Worm (Caenorhabditis elegans) whole organism, late embryonic: ENCODE measurements around the gene R05G9.5.

ENCODE experiments used
- C08G9.2 ChIP-seq: sonication (generic microtip); optimal IDR thresholded peaks from 2 replicates; lab custom pipeline; 2016; ENCODE audit warnings: mild to moderate bottlenecking, missing genetic modification characterization, moderate library complexity, missing compliant biosample characterization
- F13H6.1 ChIP-seq: sonication (generic microtip); optimal IDR thresholded peaks from 2 replicates; lab custom pipeline; 2016; ENCODE audit warnings: missing genetic modification characterization, missing compliant biosample characterization
- K02D7.2 ChIP-seq: sonication (generic microtip); optimal IDR thresholded peaks from 2 replicates; lab custom pipeline; 2017; ENCODE audit warnings: mild to moderate bottlenecking, missing genetic modification characterization, missing compliant biosample characterization
- ceh-14 ChIP-seq: sonication (generic microtip); optimal IDR thresholded peaks from 2 replicates; lab custom pipeline; 2016; ENCODE audit warnings: missing genotype, missing genetic modification characterization, missing compliant biosample characterization
- ceh-22 ChIP-seq: sonication (generic microtip); optimal IDR thresholded peaks from 2 replicates; lab custom pipeline; 2017; ENCODE audit warnings: missing biosample characterization, missing genetic modification characterization
- ceh-24 ChIP-seq: sonication (generic microtip); optimal IDR thresholded peaks from 2 replicates; lab custom pipeline; 2016; ENCODE audit warnings: mild to moderate bottlenecking, missing genetic modification characterization, missing compliant biosample characterization
- ceh-30 ChIP-seq: fragments of 150-350 bp; optimal IDR thresholded peaks from 2 replicates; lab custom pipeline; 2014; ENCODE audit warnings: missing biosample characterization, missing genetic modification characterization
- ceh-31 ChIP-seq: sonication (generic microtip); optimal IDR thresholded peaks from 2 replicates; lab custom pipeline; 2016; ENCODE audit warnings: missing genetic modification characterization, missing compliant biosample characterization
- ceh-48 ChIP-seq: sonication (generic microtip); optimal IDR thresholded peaks from 2 replicates; lab custom pipeline; 2016; ENCODE audit warnings: missing genetic modification characterization, inconsistent platforms, missing compliant biosample characterization
- dmd-4 ChIP-seq: sonication (generic microtip); optimal IDR thresholded peaks from 2 replicates; lab custom pipeline; 2016; ENCODE audit warnings: borderline replicate concordance, missing genetic modification characterization, missing compliant biosample characterization
- elt-2 ChIP-seq: sonication (generic microtip); optimal IDR thresholded peaks from 2 replicates; lab custom pipeline; 2016; ENCODE audit warnings: missing genetic modification reagents, missing genetic modification characterization, missing compliant biosample characterization
- elt-4 ChIP-seq: sonication (generic microtip); optimal IDR thresholded peaks from 2 replicates; lab custom pipeline; 2016; ENCODE audit warnings: missing genetic modification characterization, missing compliant biosample characterization
- ets-4 ChIP-seq: sonication (generic microtip); optimal IDR thresholded peaks from 2 replicates; lab custom pipeline; 2016; ENCODE audit warnings: missing genetic modification characterization, missing compliant biosample characterization
- eyg-1 ChIP-seq: sonication (generic microtip); optimal IDR thresholded peaks from 2 replicates; lab custom pipeline; 2016; ENCODE audit warnings: missing genotype, missing genetic modification characterization, missing compliant biosample characterization
- fkh-10 ChIP-seq: fragments of 150-350 bp; optimal IDR thresholded peaks from 2 replicates; lab custom pipeline; 2014; ENCODE audit warnings: missing biosample characterization, missing genetic modification reagents, missing genetic modification characterization
- hlh-30 ChIP-seq: sonication (generic microtip); optimal IDR thresholded peaks from 2 replicates; lab custom pipeline; 2017; ENCODE audit warnings: antibody characterized with exemption, missing genetic modification characterization, missing compliant biosample characterization; ENCODE audit not compliant: insufficient read depth
- hlh-8 ChIP-seq: sonication (generic microtip); optimal IDR thresholded peaks from 2 replicates; lab custom pipeline; 2016; ENCODE audit warnings: missing genotype, missing genetic modification characterization, missing compliant biosample characterization
- lim-6 ChIP-seq: sonication (generic microtip); optimal IDR thresholded peaks from 2 replicates; lab custom pipeline; 2016; ENCODE audit warnings: missing genetic modification characterization, missing compliant biosample characterization
- lin-11 ChIP-seq: fragments of 200-800 bp; sonication (Bioruptor generic); optimal IDR thresholded peaks from 2 replicates; lab custom pipeline; 2018; ENCODE audit warnings: mild to moderate bottlenecking, missing genetic modification characterization, missing compliant biosample characterization
- mec-3 ChIP-seq: sonication (generic microtip); optimal IDR thresholded peaks from 2 replicates; lab custom pipeline; 2016; ENCODE audit warnings: borderline replicate concordance, missing genetic modification characterization, missing compliant biosample characterization
- nfya-1 ChIP-seq: sonication (generic microtip); optimal IDR thresholded peaks from 2 replicates; lab custom pipeline; 2017; ENCODE audit warnings: missing genetic modification characterization, mild to moderate bottlenecking, missing compliant biosample characterization, antibody characterized with exemption, moderate library complexity
- nhr-232 ChIP-seq: sonication (generic microtip); optimal IDR thresholded peaks from 2 replicates; lab custom pipeline; 2016; ENCODE audit warnings: missing genetic modification characterization, missing compliant biosample characterization
- ref-2 ChIP-seq: sonication (generic microtip); optimal IDR thresholded peaks from 2 replicates; lab custom pipeline; 2016; ENCODE audit warnings: missing genetic modification characterization, missing compliant biosample characterization
- rnt-1 ChIP-seq: sonication (generic microtip); optimal IDR thresholded peaks from 2 replicates; lab custom pipeline; 2016; ENCODE audit warnings: missing genetic modification characterization, missing compliant biosample characterization
- unc-42 ChIP-seq: sonication (generic microtip); optimal IDR thresholded peaks from 2 replicates; lab custom pipeline; 2016; ENCODE audit warnings: missing genotype, missing genetic modification characterization, missing compliant biosample characterization
- zip-5 ChIP-seq: sonication (generic microtip); optimal IDR thresholded peaks from 2 replicates; lab custom pipeline; 2016; ENCODE audit warnings: missing genetic modification characterization, missing compliant biosample characterization

R05G9.5 gene

ce11 chrII:6454671-6455070 is 45.4 kb downstream of the R05G9.5 start, which contains the start of gene aptf-1:
TSS of gene aptf-1 (plus strand) at chrII:6454971.
- TF ChIP-seq ceh-30 (tag; lab: Kevin White, UChicago): no peak
- no peak for TF ChIP-seq nfya-1 (tag; lab: Kevin White, UChicago)
- no peak for TF ChIP-seq lin-11 (tag; lab: Kevin White, UChicago)
- no peak for TF ChIP-seq ceh-22 (tag; lab: Kevin White, UChicago)

ce11 chrII:6453341-6453806 is 46.7 kb downstream of the R05G9.5 start, which contains the start of gene atg-16.2:
TSS of gene atg-16.2 (minus strand) at chrII:6453391.
- TF ChIP-seq hlh-30 (tag; lab: Kevin White, UChicago): peak; percentile 60
- no peak for TF ChIP-seq dmd-4 (tag; lab: Kevin White, UChicago)
- no peak for TF ChIP-seq ref-2
- TF ChIP-seq nfya-1 (tag; lab: Kevin White, UChicago): peak; percentile 37
- no peak for TF ChIP-seq lim-6
- no peak for TF ChIP-seq ets-4 (tag; lab: Kevin White, UChicago)
- no peak for TF ChIP-seq elt-4
- peak; percentile 21 for TF ChIP-seq hlh-8
- peak; percentile 13 for TF ChIP-seq ceh-48 (tag; lab: Kevin White, UChicago)
- TF ChIP-seq unc-42: peak; percentile 90
- no peak for TF ChIP-seq zip-5 (tag; lab: Kevin White, UChicago)
- TF ChIP-seq mec-3 (tag; lab: Kevin White, UChicago): no peak
- no peak for TF ChIP-seq ceh-30 (tag; lab: Kevin White, UChicago)
- peak; percentile 62 for TF ChIP-seq ceh-31 (tag; lab: Kevin White, UChicago)
- TF ChIP-seq elt-2: no peak
- TF ChIP-seq ceh-14: peak; percentile 11
- no peak for TF ChIP-seq K02D7.2 (tag; lab: Kevin White, UChicago)
- no peak for TF ChIP-seq eyg-1 (tag; lab: Kevin White, UChicago)
- TF ChIP-seq nhr-232 (tag; lab: Kevin White, UChicago): no peak
- no peak for TF ChIP-seq ceh-22 (tag; lab: Kevin White, UChicago)
- no peak for TF ChIP-seq F13H6.1
- no peak for TF ChIP-seq rnt-1 (tag; lab: Kevin White, UChicago)
- TF ChIP-seq fkh-10: no peak
- TF ChIP-seq ceh-24 (tag; lab: Kevin White, UChicago): no peak

- TF ChIP-seq C08G9.2 (tag; lab: Kevin White, UChicago) (no peak), hlh-30 (tag; lab: Kevin White, UChicago) (no peak)
Measured at ce11 chrII:6449656-6450055, 50.4 kb downstream of the R05G9.5 start, which contains the start of gene nhr-22. TSS of gene nhr-22 (minus strand) at chrII:6449792.
